Worm (Caenorhabditis elegans) whole organism, L3 larva: ENCODE data around the gene H14A12.3.

Source experiments
- R02D3.7 ChIP-seq: fragments of 150-350 bp; optimal IDR thresholded peaks from 2 replicates; lab custom pipeline; 2014; ENCODE audit warnings: missing biosample characterization, missing genetic modification characterization
- ZK546.5 ChIP-seq: sonication (generic microtip); optimal IDR thresholded peaks from 2 replicates; lab custom pipeline; 2017; ENCODE audit warnings: missing biosample characterization, missing genetic modification characterization
- ceh-82 ChIP-seq: fragments of 150-350 bp; optimal IDR thresholded peaks from 2 replicates; lab custom pipeline; 2014; ENCODE audit warnings: missing biosample characterization, missing genetic modification characterization
- elt-3 ChIP-seq, 3 experiments: fragments of 150-350 bp in 1 of 3; sonication (generic microtip) in 2 of 3; optimal IDR thresholded peaks; 2 replicates in 2 of 3; 4 replicates in 1 of 3; lab custom pipeline; 2014 to 2017; ENCODE audit warnings: missing biosample characterization in 3 of 3, missing genetic modification characterization in 3 of 3
- fkh-2 ChIP-seq: fragments of 150-350 bp; optimal IDR thresholded peaks from 2 replicates; lab custom pipeline; 2014; ENCODE audit warnings: missing biosample characterization, missing genetic modification reagents, missing genetic modification characterization
- fos-1 ChIP-seq: fragments of 150-350 bp; optimal IDR thresholded peaks from 2 replicates; lab custom pipeline; 2014; ENCODE audit warnings: missing biosample characterization, missing genetic modification characterization
- mdl-1 ChIP-seq: fragments of 150-350 bp; optimal IDR thresholded peaks from 2 replicates; lab custom pipeline; 2014; ENCODE audit warnings: missing biosample characterization, missing genetic modification characterization
- nhr-11 ChIP-seq: fragments of 150-350 bp; optimal IDR thresholded peaks from 2 replicates; lab custom pipeline; 2014; ENCODE audit warnings: missing biosample characterization, missing genetic modification characterization
- nhr-12 ChIP-seq: fragments of 150-350 bp; optimal IDR thresholded peaks from 2 replicates; lab custom pipeline; 2014; ENCODE audit warnings: missing biosample characterization, missing genetic modification characterization
- nhr-77 ChIP-seq: fragments of 150-350 bp; optimal IDR thresholded peaks from 2 replicates; lab custom pipeline; 2014; ENCODE audit warnings: missing biosample characterization, missing genetic modification characterization
- pha-4 ChIP-seq: fragments of 150-350 bp; optimal IDR thresholded peaks from 2 replicates; lab custom pipeline; 2014; ENCODE audit warnings: missing biosample characterization, missing genetic modification reagents, missing genetic modification characterization
- ztf-11 ChIP-seq: fragments of 150-350 bp; optimal IDR thresholded peaks from 2 replicates; lab custom pipeline; 2014; ENCODE audit warnings: missing biosample characterization, missing genetic modification characterization

ce11 chrIII:7456640-7457039, 7.0 kb upstream of the H14A12.3 start, which contains the start of gene Y69F12A.1:
- TF ChIP-seq ceh-82 (tag; lab: Kevin White, UChicago) (no peak), nhr-12 (tag; lab: Kevin White, UChicago) (no peak), fkh-2 (tag; lab: Kevin White, UChicago) (no peak), ztf-11 (no peak), nhr-77 (tag; lab: Kevin White, UChicago) (no peak), pha-4 (tag; lab: Kevin White, UChicago) (no peak), nhr-11 (tag; lab: Kevin White, UChicago) (no peak), mdl-1 (tag; lab: Kevin White, UChicago) (no peak), ZK546.5 (tag; lab: Kevin White, UChicago) (no peak), R02D3.7 (tag; lab: Kevin White, UChicago) (no peak), elt-3 (tag; optimal IDR thresholded peaks at IDR 0.05; lab: Kevin White, UChicago) (no peak), fos-1 (tag; lab: Kevin White, UChicago) (no peak)
